Worm (Caenorhabditis elegans): ENCODE results near the gene ugt-29.

- TF ChIP-seq zag-1 (tag; optimal IDR thresholded peaks at IDR 0.05) (no peak), lin-39 (tag; optimal IDR thresholded peaks at IDR 0.05) (peak; percentile 37), ceh-88 (GFP tag; IDR thresholded peaks at IDR 0.05) (peak; percentile 38; the same call in 1 of the 2 replicates), lin-13 (GFP tag; optimal IDR thresholded peaks at IDR 0.05) (no peak), nhr-237 (tag; optimal IDR thresholded peaks at IDR 0.05) (no peak)
Observed at ce11 chrV:723895-724352, 24.5 kb upstream of the ugt-29 start, which contains the start of gene fbxb-72.

Measured in whole organism, L1 larva.